Worm (Caenorhabditis elegans) whole organism, young adult: ENCODE data around the gene T13H5.1.

ENCODE experiments used
- F52B5.7 ChIP-seq: sonication (generic microtip); optimal IDR thresholded peaks from 2 replicates; lab custom pipeline; 2016; ENCODE audit warnings: mild to moderate bottlenecking, missing genetic modification characterization, missing compliant biosample characterization
- T26A5.8 ChIP-seq: sonication (generic microtip); optimal IDR thresholded peaks from 2 replicates; lab custom pipeline; 2016; ENCODE audit warnings: missing genetic modification characterization, missing compliant biosample characterization
- ceh-58 ChIP-seq: fragments of 200-800 bp; sonication (Bioruptor generic); IDR thresholded peaks from 2 replicates; pipeline ENCODE4 v1.3.6; 2022; ENCODE audit warnings: missing genetic modification characterization, missing compliant biosample characterization
- hrde-1 ChIP-seq: sonication (generic microtip); optimal IDR thresholded peaks from 2 replicates; lab custom pipeline; 2016; ENCODE audit warnings: missing genetic modification characterization, mild to moderate bottlenecking, missing compliant biosample characterization, moderate library complexity, missing genotype, missing genetic modification reagents, borderline replicate concordance
- mxl-1 ChIP-seq: sonication (generic microtip); optimal IDR thresholded peaks from 2 replicates; lab custom pipeline; 2016; ENCODE audit warnings: missing genetic modification characterization, missing compliant biosample characterization
- unc-130 ChIP-seq: sonication (generic microtip); optimal IDR thresholded peaks from 2 replicates; lab custom pipeline; 2016; ENCODE audit warnings: missing genetic modification reagents, missing genetic modification characterization, missing compliant biosample characterization

DNA sequence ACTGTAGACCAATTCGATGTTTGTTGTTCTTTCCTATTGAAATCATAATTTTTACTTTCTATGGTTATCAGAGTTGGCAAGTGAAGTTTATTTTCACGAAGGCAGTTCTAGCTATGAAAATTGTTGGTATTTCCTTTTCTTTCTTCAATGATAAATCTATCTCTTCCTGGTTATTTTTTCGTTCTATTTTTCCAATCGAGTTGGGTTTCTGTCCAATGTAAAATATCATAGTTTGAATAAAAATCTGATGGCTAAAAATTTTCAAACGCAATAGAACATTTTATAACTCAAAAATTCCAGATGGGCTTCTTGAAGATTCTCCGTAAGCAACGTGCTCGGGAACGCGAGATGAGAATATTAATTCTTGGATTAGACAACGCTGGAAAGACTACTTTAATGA, 64.8 kb downstream of the T13H5.1 start, which contains the start of gene evl-20:
- no peak for TF ChIP-seq T26A5.8 (tag; lab: Kevin White, UChicago)
- TF ChIP-seq hrde-1 (tag; lab: Kevin White, UChicago) = no peak
- no peak for TF ChIP-seq mxl-1 (tag; lab: Kevin White, UChicago)
- TF ChIP-seq F52B5.7 = no peak
- TF ChIP-seq unc-130 (GFP tag; lab: Kevin White, UChicago) = no peak
- no peak for TF ChIP-seq ceh-58 (GFP tag; lab: Robert Waterston, UW)
